Comparison of ENCODE assay signal across 1 worm cellular context in the genomic region with DNA sequence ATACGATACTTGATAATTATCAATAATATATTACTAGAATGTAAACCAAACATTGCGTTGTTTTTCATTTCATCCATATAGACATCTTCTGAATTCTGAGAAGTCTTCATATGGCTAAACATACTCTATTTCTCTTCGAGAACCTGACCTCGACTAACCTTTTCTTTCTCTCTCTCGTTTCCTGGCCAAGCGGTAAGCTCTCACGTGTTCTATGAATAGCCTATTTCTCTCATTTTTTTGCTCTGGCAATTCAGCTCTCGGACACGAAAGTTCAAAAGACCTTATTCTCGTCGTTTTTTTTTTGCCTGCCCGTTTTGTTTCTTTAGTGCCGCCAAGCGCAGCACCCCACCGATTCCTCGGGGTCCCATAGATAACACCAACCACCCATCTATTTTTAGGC.
TF ChIP-seq lines count a peak whose summit lies in the region.

No protein-coding gene starts in this region.

TF ChIP-seq in whole organism, L1 larva, 84 proteins besides CTCF, POLR2A, EP300 and RAD21 (continued from another document):
- TF ChIP-seq fkh-8 (tag; optimal IDR thresholded peaks at IDR 0.05; lab: Kevin White, UChicago) (peak; percentile 70), C04F5.9 (tag; optimal IDR thresholded peaks at IDR 0.05; lab: Kevin White, UChicago) (no peak), ztf-4 (tag; optimal IDR thresholded peaks at IDR 0.05; lab: Kevin White, UChicago) (peak; percentile 6), nhr-47 (tag; optimal IDR thresholded peaks at IDR 0.05; lab: Kevin White, UChicago) (peak; percentile 41), ztf-11 (tag; optimal IDR thresholded peaks at IDR 0.05; lab: Kevin White, UChicago) (no peak), pag-3 (tag; optimal IDR thresholded peaks at IDR 0.05; lab: Kevin White, UChicago; ENCODE audit: borderline replicate concordance, insufficient read depth) (no peak), lin-14 (GFP tag; optimal IDR thresholded peaks at IDR 0.05; lab: Kevin White, UChicago) (peak; percentile 73), sup-37 (GFP tag; optimal IDR thresholded peaks at IDR 0.05; lab: Kevin White, UChicago) (no peak)
